Worm (Caenorhabditis elegans) whole organism, young adult: ENCODE results near the gene T01B4.3.

Experiments used
- B0261.1 ChIP-seq: sonication (generic microtip); optimal IDR thresholded peaks from 2 replicates; lab custom pipeline; 2016; ENCODE audit warnings: mild to moderate bottlenecking, missing genetic modification characterization, moderate library complexity, missing compliant biosample characterization
- F10E7.11 ChIP-seq: sonication (generic microtip); optimal IDR thresholded peaks from 2 replicates; lab custom pipeline; 2017; ENCODE audit warnings: mild to moderate bottlenecking, missing genetic modification characterization, moderate library complexity, missing compliant biosample characterization
- F23B12.7 ChIP-seq: sonication (generic microtip); optimal IDR thresholded peaks from 2 replicates; lab custom pipeline; 2017; ENCODE audit warnings: missing genetic modification characterization, mild to moderate bottlenecking, missing compliant biosample characterization, antibody characterized with exemption, moderate library complexity; ENCODE audit not compliant: insufficient read depth
- F39B2.1 ChIP-seq: fragments of 200-800 bp; sonication (Bioruptor generic); IDR thresholded peaks from 2 replicates; pipeline ENCODE4 v1.3.6; 2022; ENCODE audit warnings: missing genetic modification reagents, missing genetic modification characterization, missing compliant biosample characterization
- T26A5.8 ChIP-seq: sonication (generic microtip); optimal IDR thresholded peaks from 2 replicates; lab custom pipeline; 2016; ENCODE audit warnings: missing genetic modification characterization, missing compliant biosample characterization
- Y53G8AR.9 ChIP-seq: fragments of 200-800 bp; sonication (Bioruptor generic); conservative IDR thresholded peaks from 2 replicates; pipeline ENCODE4 v1.3.6; 2022; ENCODE audit warnings: missing genetic modification reagents, missing genetic modification characterization, missing compliant biosample characterization
- ama-1 ChIP-seq, 3 experiments: fragments of 150-350 bp in 1 of 3; sonication (generic microtip) in 2 of 3; optimal IDR thresholded peaks; 2 replicates each; lab custom pipeline; 2014 to 2018; ENCODE audit warnings: missing biosample characterization in 2 of 3, missing genetic modification characterization in 2 of 3, missing genetic modification reagents in 2 of 3
- athp-1 ChIP-seq: sonication (generic microtip); optimal IDR thresholded peaks from 2 replicates; lab custom pipeline; 2017; ENCODE audit warnings: mild to moderate bottlenecking, missing genetic modification characterization, missing compliant biosample characterization
- ccch-3 ChIP-seq: fragments of 200-800 bp; sonication (Bioruptor generic); optimal IDR thresholded peaks from 2 replicates; lab custom pipeline; 2018; ENCODE audit warnings: mild to moderate bottlenecking, missing genetic modification characterization, missing compliant biosample characterization
- cebp-2 ChIP-seq: fragments of 200-800 bp; sonication (Bioruptor generic); IDR thresholded peaks from 2 replicates; pipeline ENCODE4 v1.3.6; 2022; ENCODE audit warnings: missing genetic modification characterization, missing compliant biosample characterization
- ceh-100 ChIP-seq: fragments of 200-800 bp; sonication (Bioruptor generic); IDR thresholded peaks from 2 replicates; pipeline ENCODE4 v1.3.6; 2022; ENCODE audit warnings: missing genetic modification reagents, missing genetic modification characterization, missing compliant biosample characterization
- ceh-40 ChIP-seq: fragments of 200-800 bp; sonication (Bioruptor generic); IDR thresholded peaks from 2 replicates; pipeline ENCODE4 v1.3.6; 2022; ENCODE audit warnings: missing genetic modification characterization, missing compliant biosample characterization
- chd-7 ChIP-seq: sonication (generic microtip); optimal IDR thresholded peaks from 2 replicates; lab custom pipeline; 2016; ENCODE audit warnings: mild to moderate bottlenecking, missing genetic modification characterization, moderate library complexity, missing compliant biosample characterization
- die-1 ChIP-seq: sonication (generic microtip); optimal IDR thresholded peaks from 2 replicates; lab custom pipeline; 2016; ENCODE audit warnings: missing genotype, mild to moderate bottlenecking, missing genetic modification characterization, missing compliant biosample characterization
- dpff-1 ChIP-seq: sonication (generic microtip); optimal IDR thresholded peaks from 2 replicates; lab custom pipeline; 2017; ENCODE audit warnings: mild to moderate bottlenecking, missing genetic modification characterization, missing compliant biosample characterization
- egl-18 ChIP-seq: fragments of 200-800 bp; sonication (Bioruptor generic); IDR thresholded peaks from 2 replicates; pipeline ENCODE4 v1.3.6; 2022; ENCODE audit warnings: missing genetic modification reagents, missing genetic modification characterization, missing compliant biosample characterization
- egrh-3 ChIP-seq: fragments of 200-800 bp; sonication (Bioruptor generic); IDR thresholded peaks from 2 replicates; pipeline ENCODE4 v1.3.6; 2022; ENCODE audit warnings: missing genetic modification reagents, missing genetic modification characterization, missing compliant biosample characterization
- gei-17 ChIP-seq: fragments of 200-800 bp; sonication (Bioruptor generic); optimal IDR thresholded peaks from 2 replicates; lab custom pipeline; 2018; ENCODE audit warnings: mild to moderate bottlenecking, missing genetic modification characterization, missing compliant biosample characterization
- hmg-1.2 ChIP-seq: fragments of 200-800 bp; sonication (Bioruptor generic); IDR thresholded peaks from 2 replicates; pipeline ENCODE4 v1.3.6; 2022; ENCODE audit warnings: missing genetic modification reagents, missing genetic modification characterization, missing compliant biosample characterization
- hmg-20 ChIP-seq: fragments of 200-800 bp; sonication (Bioruptor generic); IDR thresholded peaks from 2 replicates; pipeline ENCODE4 v1.3.6; 2022; ENCODE audit warnings: missing genetic modification reagents, missing genetic modification characterization, missing compliant biosample characterization
- lag-1 ChIP-seq: fragments of 200-800 bp; sonication (Bioruptor generic); IDR thresholded peaks from 2 replicates; pipeline ENCODE4 v1.3.6; 2022; ENCODE audit warnings: missing genetic modification reagents, missing genetic modification characterization, missing compliant biosample characterization
- lin-35 ChIP-seq, 3 experiments: fragments of 150-350 bp in 2 of 3; sonication (generic microtip) in 1 of 3; optimal IDR thresholded peaks; 2 replicates each; lab custom pipeline; 2014 to 2018; ENCODE audit warnings: missing biosample characterization in 3 of 3, missing genetic modification characterization in 3 of 3, missing genetic modification reagents in 3 of 3
- lin-40 ChIP-seq: sonication (generic microtip); optimal IDR thresholded peaks from 2 replicates; lab custom pipeline; 2016; ENCODE audit warnings: missing genetic modification characterization, mild to moderate bottlenecking, missing compliant biosample characterization, missing genotype, missing genetic modification reagents
- lir-1 ChIP-seq: fragments of 200-800 bp; sonication (Bioruptor generic); conservative IDR thresholded peaks from 2 replicates; pipeline ENCODE4 v1.3.6; 2022; ENCODE audit warnings: missing genetic modification reagents, missing genetic modification characterization, missing compliant biosample characterization
- lsy-27 ChIP-seq: sonication (generic microtip); optimal IDR thresholded peaks from 2 replicates; lab custom pipeline; 2017; ENCODE audit warnings: missing genetic modification characterization, mild to moderate bottlenecking, missing compliant biosample characterization, antibody characterized with exemption, missing genotype, borderline replicate concordance; ENCODE audit not compliant: insufficient read depth
- madf-10 ChIP-seq: sonication (generic microtip); optimal IDR thresholded peaks from 2 replicates; lab custom pipeline; 2016; ENCODE audit warnings: mild to moderate bottlenecking, missing genetic modification characterization, missing compliant biosample characterization
- madf-3 ChIP-seq: fragments of 200-800 bp; sonication (Bioruptor generic); IDR thresholded peaks from 2 replicates; pipeline ENCODE4 v1.3.6; 2022; ENCODE audit warnings: missing genetic modification reagents, missing genetic modification characterization, missing compliant biosample characterization
- madf-8 ChIP-seq: fragments of 200-800 bp; sonication (Bioruptor generic); conservative IDR thresholded peaks from 2 replicates; pipeline ENCODE4 v1.3.6; 2022; ENCODE audit warnings: missing genetic modification reagents, missing genetic modification characterization, missing compliant biosample characterization
- mel-28 ChIP-seq: sonication (generic microtip); optimal IDR thresholded peaks from 2 replicates; lab custom pipeline; 2016; ENCODE audit warnings: borderline replicate concordance, mild to moderate bottlenecking, missing genetic modification characterization, missing compliant biosample characterization
- mes-4 ChIP-seq: sonication (generic microtip); optimal IDR thresholded peaks from 2 replicates; lab custom pipeline; 2016; ENCODE audit warnings: missing genotype, missing genetic modification characterization, missing compliant biosample characterization
- nfya-2 ChIP-seq: fragments of 200-800 bp; sonication (Bioruptor generic); IDR thresholded peaks from 2 replicates; pipeline ENCODE4 v1.3.6; 2022; ENCODE audit warnings: missing genetic modification reagents, missing genetic modification characterization, missing compliant biosample characterization
- nhr-120 ChIP-seq: fragments of 200-800 bp; sonication (Bioruptor generic); IDR thresholded peaks from 2 replicates; pipeline ENCODE4 v1.3.6; 2022; ENCODE audit warnings: missing genetic modification characterization, missing compliant biosample characterization
- nhr-179 ChIP-seq: sonication (generic microtip); optimal IDR thresholded peaks from 2 replicates; lab custom pipeline; 2016; ENCODE audit warnings: mild to moderate bottlenecking, missing genetic modification characterization, missing compliant biosample characterization
- nhr-80 ChIP-seq: sonication (generic microtip); optimal IDR thresholded peaks from 2 replicates; lab custom pipeline; 2016; ENCODE audit warnings: missing genetic modification characterization, missing compliant biosample characterization
- pbrm-1 ChIP-seq: fragments of 200-800 bp; sonication (Bioruptor generic); IDR thresholded peaks from 2 replicates; pipeline ENCODE4 v1.3.6; 2022; ENCODE audit warnings: missing genetic modification reagents, missing genetic modification characterization, missing compliant biosample characterization
- snpc-1.1 ChIP-seq: sonication (generic microtip); optimal IDR thresholded peaks from 2 replicates; lab custom pipeline; 2017; ENCODE audit warnings: missing genetic modification characterization, mild to moderate bottlenecking, missing compliant biosample characterization, antibody characterized with exemption, moderate library complexity, missing genotype, missing genetic modification reagents; ENCODE audit not compliant: insufficient read depth
- snpc-4 ChIP-seq, 5 experiments: fragments of 150-350 bp in 1 of 5; sonication (generic microtip) in 4 of 5; optimal IDR thresholded peaks; 2 replicates each; lab custom pipeline; 2014 to 2018; ENCODE audit warnings: missing genetic modification characterization in 5 of 5, missing biosample characterization in 3 of 5, antibody characterized with exemption in 2 of 5, mild to moderate bottlenecking in 2 of 5, missing compliant biosample characterization in 2 of 5, missing genotype in 2 of 5, moderate library complexity in 2 of 5, missing genetic modification reagents in 1 of 5
- somi-1 ChIP-seq: fragments of 200-800 bp; sonication (Bioruptor generic); optimal IDR thresholded peaks from 2 replicates; lab custom pipeline; 2018; ENCODE audit warnings: mild to moderate bottlenecking, missing genetic modification characterization, missing compliant biosample characterization
- xnd-1 ChIP-seq: sonication (generic microtip); optimal IDR thresholded peaks from 2 replicates; lab custom pipeline; 2016; ENCODE audit warnings: missing genotype, missing genetic modification reagents, missing genetic modification characterization, missing compliant biosample characterization
- zfh-2 ChIP-seq: fragments of 200-800 bp; sonication (Bioruptor generic); conservative IDR thresholded peaks from 2 replicates; pipeline ENCODE4 v1.3.6; 2022; ENCODE audit warnings: missing genetic modification reagents, missing genetic modification characterization, missing compliant biosample characterization
- ztf-18 ChIP-seq: sonication (generic microtip); optimal IDR thresholded peaks from 2 replicates; lab custom pipeline; 2016; ENCODE audit warnings: missing genotype, mild to moderate bottlenecking, missing genetic modification characterization, missing compliant biosample characterization
- ztf-26 ChIP-seq: sonication (generic microtip); optimal IDR thresholded peaks from 2 replicates; lab custom pipeline; 2017; ENCODE audit warnings: missing genetic modification characterization, missing compliant biosample characterization
- ztf-3 ChIP-seq: fragments of 200-800 bp; sonication (Bioruptor generic); optimal IDR thresholded peaks from 2 replicates; lab custom pipeline; 2018; ENCODE audit warnings: mild to moderate bottlenecking, missing genetic modification characterization, missing compliant biosample characterization
- ztf-6 ChIP-seq: fragments of 200-800 bp; sonication (Bioruptor generic); IDR thresholded peaks from 2 replicates; pipeline ENCODE4 v1.3.6; 2022; ENCODE audit warnings: missing genetic modification reagents, missing genetic modification characterization, missing compliant biosample characterization

Gene T01B4.3

ce11 chrX:16290536-16290935 is 27.0 kb downstream of the T01B4.3 start:
- TF ChIP-seq ama-1 (optimal IDR thresholded peaks at IDR 0.05; lab: Kevin White, UChicago) (no peak), ama-1 (GFP tag; optimal IDR thresholded peaks at IDR 0.05; lab: Kevin White, UChicago) (no peak), B0261.1 (tag; lab: Kevin White, UChicago) (no peak), lsy-27 (tag; lab: Kevin White, UChicago) (no peak), F10E7.11 (no peak), nhr-80 (tag; lab: Kevin White, UChicago) (peak; percentile 1), somi-1 (GFP tag; lab: Kevin White, UChicago) (no peak), ztf-3 (GFP tag; lab: Kevin White, UChicago) (no peak), lin-40 (tag; lab: Kevin White, UChicago) (peak; percentile 54), nhr-120 (GFP tag; lab: Robert Waterston, UW) (no peak), dpff-1 (tag; lab: Kevin White, UChicago) (no peak), zfh-2 (GFP tag; lab: Robert Waterston, UW) (no peak), nfya-2 (GFP tag; lab: Robert Waterston, UW) (no peak), ztf-26 (tag; lab: Kevin White, UChicago) (peak; percentile 22), T26A5.8 (tag; lab: Kevin White, UChicago) (no peak), xnd-1 (no peak), ceh-100 (GFP tag; lab: Robert Waterston, UW) (no peak)

ce11 chrX:16289635-16290034 is 27.9 kb downstream of the T01B4.3 start:
- no peak for TF ChIP-seq pbrm-1
- no peak for TF ChIP-seq madf-3 (GFP tag; lab: Robert Waterston, UW)
- TF ChIP-seq zfh-2 (GFP tag; lab: Robert Waterston, UW), result no peak
- no peak for TF ChIP-seq mel-28
- TF ChIP-seq madf-10 (tag; lab: Kevin White, UChicago), result no peak
- no peak for TF ChIP-seq dpff-1 (tag; lab: Kevin White, UChicago)
- no peak for TF ChIP-seq madf-8 (GFP tag; lab: Robert Waterston, UW)
- TF ChIP-seq hmg-1.2, result peak; percentile 60; the same call in 1 of the 2 replicates
- peak; percentile 70 for TF ChIP-seq snpc-1.1 (tag; lab: Kevin White, UChicago)
- TF ChIP-seq cebp-2, result no peak
- no peak for TF ChIP-seq ccch-3 (GFP tag; lab: Kevin White, UChicago)
- TF ChIP-seq snpc-4 (GFP tag; optimal IDR thresholded peaks at IDR 0.05; lab: Kevin White, UChicago), result peak; percentile 38
- peak; percentile 14 to 92 (median 66) for TF ChIP-seq snpc-4 (tag; optimal IDR thresholded peaks at IDR 0.05; lab: Kevin White, UChicago)
- no peak for TF ChIP-seq ztf-18 (tag; lab: Kevin White, UChicago)
- TF ChIP-seq ztf-6 (GFP tag; lab: Robert Waterston, UW), result no peak
- TF ChIP-seq lag-1 (GFP tag; lab: Robert Waterston, UW), result no peak
- no peak for TF ChIP-seq lir-1 (GFP tag; lab: Robert Waterston, UW)
- TF ChIP-seq gei-17 (GFP tag; lab: Kevin White, UChicago), result no peak
- TF ChIP-seq egrh-3 (GFP tag; lab: Robert Waterston, UW), result no peak
- TF ChIP-seq, all 124 proteins: peak for 3

ce11 chrX:16285151-16285550 is 32.4 kb downstream of the T01B4.3 start:
- TF ChIP-seq egl-18 (no peak), chd-7 (no peak), nhr-179 (tag; lab: Kevin White, UChicago) (no peak), lin-35 (GFP tag; optimal IDR thresholded peaks at IDR 0.05; lab: Kevin White, UChicago) (no peak), ceh-40 (GFP tag; lab: Robert Waterston, UW) (no peak), snpc-4 (GFP tag; optimal IDR thresholded peaks at IDR 0.05; lab: Kevin White, UChicago) (peak; percentile 22), snpc-4 (tag; optimal IDR thresholded peaks at IDR 0.05; lab: Kevin White, UChicago) (no peak), athp-1 (tag; lab: Kevin White, UChicago) (no peak), B0261.1 (tag; lab: Kevin White, UChicago) (peak; percentile 66), nfya-2 (GFP tag; lab: Robert Waterston, UW) (no peak), pbrm-1 (no peak), hmg-20 (no peak), hmg-1.2 (peak; percentile 34; the same call in 1 of the 2 replicates), ccch-3 (GFP tag; lab: Kevin White, UChicago) (no peak), ztf-18 (tag; lab: Kevin White, UChicago) (peak; percentile 1), die-1 (peak; percentile 2), Y53G8AR.9 (GFP tag; lab: Robert Waterston, UW) (no peak), madf-8 (GFP tag; lab: Robert Waterston, UW) (no peak), F39B2.1 (GFP tag; lab: Robert Waterston, UW) (no peak), mes-4 (peak; percentile 4), lin-40 (tag; lab: Kevin White, UChicago) (no peak), F23B12.7 (no peak)
